Worm (Caenorhabditis elegans): Measurements from ENCODE around the gene Y6E2A.5.

The Y6E2A.5 gene

DNA sequence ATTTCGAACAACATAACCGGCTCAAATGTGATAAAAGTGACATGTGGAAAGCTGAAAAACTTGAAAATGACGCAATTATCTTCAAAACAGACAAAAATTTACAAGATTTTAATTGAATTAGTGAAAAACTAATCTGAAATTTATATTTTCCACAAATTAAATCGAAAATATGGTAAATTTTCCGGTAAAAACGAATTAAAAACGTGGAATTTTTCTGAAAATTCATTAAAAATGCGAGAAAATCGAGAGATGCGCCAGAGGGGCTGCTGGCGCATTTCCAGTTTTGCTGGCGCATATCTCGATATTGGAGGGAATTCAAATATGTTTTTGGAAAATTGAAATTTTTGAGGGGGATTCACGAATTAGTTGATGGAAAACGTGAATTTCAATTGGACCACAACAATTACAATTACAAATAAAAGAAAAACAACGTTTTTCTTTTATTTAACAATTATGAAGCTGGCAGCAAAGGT is 47.7 kb upstream of the Y6E2A.5 start, which contains the start of the genes haf-3 and F57A10.2 (continued):
- TF ChIP-seq fkh-4 (tag; optimal IDR thresholded peaks at IDR 0.05; ENCODE audit: borderline replicate concordance) (peak; percentile 72), aha-1 (tag; optimal IDR thresholded peaks at IDR 0.05) (peak; percentile 54), C16A3.4 (tag; optimal IDR thresholded peaks at IDR 0.05) (peak; percentile 90), nhr-11 (tag; optimal IDR thresholded peaks at IDR 0.05) (peak; percentile 90), aly-2 (tag; optimal IDR thresholded peaks at IDR 0.05) (peak; percentile 87), nhr-237 (tag; optimal IDR thresholded peaks at IDR 0.05) (peak; percentile 50), rnt-1 (tag; optimal IDR thresholded peaks at IDR 0.05) (peak; percentile 97), nhr-12 (tag; optimal IDR thresholded peaks at IDR 0.05) (no peak), Y116A8C.19 (tag; optimal IDR thresholded peaks at IDR 0.05; ENCODE audit: borderline replicate concordance) (no peak), ets-5 (GFP tag; IDR thresholded peaks at IDR 0.05) (no peak), lsy-2 (tag; optimal IDR thresholded peaks at IDR 0.05) (peak; percentile 94 to 95), nhr-85 (tag) (peak; percentile 98), ceh-90 (tag; optimal IDR thresholded peaks at IDR 0.05) (peak; percentile 60), skn-1 (tag; optimal IDR thresholded peaks at IDR 0.05) (peak; percentile 91), zag-1 (tag; optimal IDR thresholded peaks at IDR 0.05) (peak; percentile 58), elt-2 (tag; optimal IDR thresholded peaks at IDR 0.05) (peak; percentile 80), C34B4.2 (tag; optimal IDR thresholded peaks at IDR 0.05) (peak; percentile 6), vab-15 (tag; optimal IDR thresholded peaks at IDR 0.05) (no peak), nhr-84 (tag; optimal IDR thresholded peaks at IDR 0.05) (no peak), hlh-4 (tag; optimal IDR thresholded peaks at IDR 0.05) (no peak), nhr-20 (tag; optimal IDR thresholded peaks at IDR 0.05) (peak; percentile 95), swsn-7 (tag; optimal IDR thresholded peaks at IDR 0.05) (peak; percentile 95), ceh-8 (GFP tag; optimal IDR thresholded peaks at IDR 0.05) (peak; percentile 86), sox-4 (tag; optimal IDR thresholded peaks at IDR 0.05) (peak; percentile 87), sptf-1 (tag; optimal IDR thresholded peaks at IDR 0.05) (no peak), hlh-17 (GFP tag; optimal IDR thresholded peaks at IDR 0.05; ENCODE audit: borderline replicate concordance) (no peak), pqm-1 (tag; optimal IDR thresholded peaks at IDR 0.05) (no peak), nhr-76 (tag; optimal IDR thresholded peaks at IDR 0.05) (no peak), fkh-8 (tag; optimal IDR thresholded peaks at IDR 0.05) (peak; percentile 92), fkh-10 (GFP tag; optimal IDR thresholded peaks at IDR 0.05) (peak; percentile 75), nhr-19 (GFP tag; conservative IDR thresholded peaks at IDR 0.05) (peak; percentile 95), sup-37 (GFP tag; optimal IDR thresholded peaks at IDR 0.05) (peak; percentile 80), grh-1 (GFP tag; IDR thresholded peaks at IDR 0.05) (peak; percentile 93), dpl-1 (GFP tag; optimal IDR thresholded peaks at IDR 0.05) (peak; percentile 99), zip-4 (GFP tag; optimal IDR thresholded peaks at IDR 0.05) (peak; percentile 85), ceh-88 (GFP tag; IDR thresholded peaks at IDR 0.05) (peak; percentile 69; the same call in 1 of the 2 replicates), xbp-1 (tag; optimal IDR thresholded peaks at IDR 0.05) (peak; percentile 95), ceh-82 (tag; optimal IDR thresholded peaks at IDR 0.05) (peak; percentile 96 to 97 (median 97)), unc-130 (tag; optimal IDR thresholded peaks at IDR 0.05) (peak; percentile 90), unc-30 (tag; optimal IDR thresholded peaks at IDR 0.05) (no peak), snpc-4 (tag; optimal IDR thresholded peaks at IDR 0.05) (peak; percentile 92), efl-3 (GFP tag; optimal IDR thresholded peaks at IDR 0.05) (peak; percentile 60), egl-13 (tag; optimal IDR thresholded peaks at IDR 0.05) (peak; percentile 92), mep-1 (tag; optimal IDR thresholded peaks at IDR 0.05) (peak; percentile 98), F16B12.6 (tag; optimal IDR thresholded peaks at IDR 0.05) (peak; percentile 66)
